Worm (Caenorhabditis elegans) whole organism, L2 larva: ENCODE measurements around the gene ptp-2.

ENCODE experiments used
- C34F6.9 ChIP-seq: fragments of 150-350 bp; optimal IDR thresholded peaks from 2 replicates; lab custom pipeline; 2014; ENCODE audit warnings: missing biosample characterization, missing genetic modification characterization
- Y55F3AM.14 ChIP-seq: fragments of 200-800 bp; sonication (Bioruptor generic); optimal IDR thresholded peaks from 2 replicates; lab custom pipeline; 2018; ENCODE audit warnings: mild to moderate bottlenecking, missing genetic modification characterization, missing compliant biosample characterization
- ZK546.5 ChIP-seq: sonication (generic microtip); optimal IDR thresholded peaks from 2 replicates; lab custom pipeline; 2017; ENCODE audit warnings: missing biosample characterization, missing genetic modification characterization
- alr-1 ChIP-seq: fragments of 150-350 bp; optimal IDR thresholded peaks from 2 replicates; lab custom pipeline; 2014; ENCODE audit warnings: missing biosample characterization, missing genetic modification characterization
- aly-2 ChIP-seq: fragments of 150-350 bp; optimal IDR thresholded peaks from 2 replicates; lab custom pipeline; 2014; ENCODE audit warnings: missing biosample characterization, missing genetic modification characterization
- ama-1 ChIP-seq: fragments of 150-350 bp; optimal IDR thresholded peaks from 2 replicates; lab custom pipeline; 2018; ENCODE audit warnings: inconsistent platforms
- ceh-82 ChIP-seq: fragments of 150-350 bp; optimal IDR thresholded peaks from 2 replicates; lab custom pipeline; 2014; ENCODE audit warnings: missing biosample characterization, missing genetic modification characterization
- crh-2 ChIP-seq: sonication (generic microtip); optimal IDR thresholded peaks from 2 replicates; lab custom pipeline; 2017; ENCODE audit warnings: missing biosample characterization, missing genetic modification characterization
- dmd-4 ChIP-seq: sonication (generic microtip); optimal IDR thresholded peaks from 2 replicates; lab custom pipeline; 2017; ENCODE audit warnings: missing biosample characterization, missing genetic modification characterization
- elt-1 ChIP-seq: fragments of 150-350 bp; optimal IDR thresholded peaks from 2 replicates; lab custom pipeline; 2014; ENCODE audit warnings: missing biosample characterization, missing genetic modification characterization
- fos-1 ChIP-seq: fragments of 150-350 bp; optimal IDR thresholded peaks from 2 replicates; lab custom pipeline; 2014; ENCODE audit warnings: missing biosample characterization, missing genetic modification characterization
- lin-39 ChIP-seq: fragments of 150-350 bp; optimal IDR thresholded peaks from 2 replicates; lab custom pipeline; 2014; ENCODE audit warnings: missing biosample characterization, missing genetic modification reagents, missing genetic modification characterization
- lsy-2 ChIP-seq, 2 experiments: fragments of 150-350 bp in 1 of 2; sonication (generic microtip) in 1 of 2; optimal IDR thresholded peaks; 2 replicates each; lab custom pipeline; 2014 to 2017; ENCODE audit warnings: missing biosample characterization in 2 of 2, missing genetic modification characterization in 2 of 2
- mdl-1 ChIP-seq, 2 experiments: fragments of 150-350 bp in 1 of 2; sonication (generic microtip) in 1 of 2; optimal IDR thresholded peaks; 2 replicates each; lab custom pipeline; 2017; ENCODE audit warnings: missing biosample characterization in 2 of 2, missing genetic modification characterization in 2 of 2
- nhr-10 ChIP-seq: sonication (generic microtip); optimal IDR thresholded peaks from 2 replicates; lab custom pipeline; 2017; ENCODE audit warnings: missing biosample characterization, missing genetic modification characterization
- nhr-11 ChIP-seq: fragments of 150-350 bp; optimal IDR thresholded peaks from 2 replicates; lab custom pipeline; 2014; ENCODE audit warnings: missing biosample characterization, missing genetic modification characterization
- nhr-12 ChIP-seq: fragments of 150-350 bp; optimal IDR thresholded peaks from 2 replicates; lab custom pipeline; 2014; ENCODE audit warnings: missing biosample characterization, missing genetic modification characterization
- nhr-129 ChIP-seq: fragments of 150-350 bp; optimal IDR thresholded peaks from 2 replicates; lab custom pipeline; 2014; ENCODE audit warnings: missing biosample characterization, missing genetic modification characterization
- nhr-21 ChIP-seq: fragments of 150-350 bp; optimal IDR thresholded peaks from 2 replicates; lab custom pipeline; 2014; ENCODE audit warnings: missing biosample characterization, missing genetic modification characterization
- nhr-23 ChIP-seq: fragments of 150-350 bp; optimal IDR thresholded peaks from 2 replicates; lab custom pipeline; 2014; ENCODE audit warnings: missing biosample characterization, missing genetic modification reagents, missing genetic modification characterization
- nhr-25 ChIP-seq: fragments of 150-350 bp; sonication (generic microtip); optimal IDR thresholded peaks from 3 replicates; lab custom pipeline; 2014; ENCODE audit warnings: missing biosample characterization, missing genetic modification characterization
- nhr-6 ChIP-seq: fragments of 150-350 bp; optimal IDR thresholded peaks from 2 replicates; lab custom pipeline; 2014; ENCODE audit warnings: missing biosample characterization, missing genetic modification characterization
- nhr-77 ChIP-seq: fragments of 150-350 bp; optimal IDR thresholded peaks from 2 replicates; lab custom pipeline; 2014; ENCODE audit warnings: missing biosample characterization, missing genetic modification characterization
- peb-1 ChIP-seq: fragments of 150-350 bp; optimal IDR thresholded peaks from 2 replicates; lab custom pipeline; 2014; ENCODE audit warnings: missing biosample characterization, missing genetic modification characterization
- skn-1 ChIP-seq: sonication (generic microtip); optimal IDR thresholded peaks from 2 replicates; lab custom pipeline; 2017; ENCODE audit warnings: missing biosample characterization, missing genetic modification characterization
- sma-9 ChIP-seq, 2 experiments: fragments of 150-350 bp in 1 of 2; sonication (generic microtip) in 1 of 2; optimal IDR thresholded peaks; 2 replicates each; lab custom pipeline; 2014 to 2016; ENCODE audit warnings: missing genetic modification characterization in 2 of 2, mild to moderate bottlenecking in 1 of 2, missing biosample characterization in 1 of 2, missing compliant biosample characterization in 1 of 2, missing genetic modification reagents in 1 of 2, moderate library complexity in 1 of 2
- unc-55 ChIP-seq: fragments of 150-350 bp; sonication (generic microtip); optimal IDR thresholded peaks from 3 replicates; lab custom pipeline; 2014; ENCODE audit warnings: missing biosample characterization, missing genetic modification reagents, missing genetic modification characterization
- unc-62 ChIP-seq: fragments of 150-350 bp; optimal IDR thresholded peaks from 2 replicates; lab custom pipeline; 2014; ENCODE audit warnings: missing biosample characterization, missing genetic modification reagents, missing genetic modification characterization
- zag-1 ChIP-seq: fragments of 150-350 bp; optimal IDR thresholded peaks from 2 replicates; lab custom pipeline; 2014; ENCODE audit warnings: missing biosample characterization, missing genetic modification characterization
- ztf-1 ChIP-seq: fragments of 200-800 bp; sonication (Bioruptor generic); conservative IDR thresholded peaks from 2 replicates; pipeline ENCODE4 v1.3.6; 2022; ENCODE audit warnings: missing genetic modification characterization, missing compliant biosample characterization
- ztf-11 ChIP-seq: sonication (generic microtip); optimal IDR thresholded peaks from 2 replicates; lab custom pipeline; 2017; ENCODE audit warnings: missing biosample characterization, missing genetic modification characterization

ptp-2 gene

DNA sequence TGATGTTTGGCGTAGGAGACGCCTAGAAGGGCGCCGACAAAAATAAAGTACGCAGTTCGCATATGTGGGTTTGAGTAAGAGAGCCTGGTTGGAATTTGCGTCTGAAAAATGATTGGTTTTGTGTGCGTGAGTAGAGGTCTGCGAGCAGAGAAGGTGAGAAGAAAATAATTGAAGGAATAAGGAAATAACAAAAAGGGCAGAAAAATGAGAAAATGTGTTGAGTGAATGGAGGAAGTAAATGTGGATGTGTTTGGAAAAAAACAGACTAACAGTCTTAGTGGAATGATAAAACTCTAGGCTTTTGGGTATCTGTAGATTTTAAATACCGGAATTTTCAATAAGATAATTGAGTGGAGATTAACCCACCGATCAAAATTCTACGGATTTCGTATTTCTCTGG is 38.1 kb downstream of the ptp-2 start, which contains the start of gene casy-1:
Gene casy-1, minus strand, starts transcription at position 101 of the 400 bp plus-strand sequence.
- TF ChIP-seq unc-62 (GFP tag; lab: Kevin White, UChicago) (no peak), ztf-1 (GFP tag; lab: Robert Waterston, UW) (no peak), nhr-23 (tag; lab: Kevin White, UChicago) (no peak), nhr-25 (tag; lab: Kevin White, UChicago) (no peak), ceh-82 (tag; lab: Kevin White, UChicago) (no peak), lin-39 (no peak), nhr-6 (tag; lab: Kevin White, UChicago) (no peak), ama-1 (no peak), dmd-4 (tag; lab: Kevin White, UChicago) (no peak), sma-9 (GFP tag; optimal IDR thresholded peaks at IDR 0.05; lab: Kevin White, UChicago) (no peak), sma-9 (tag; optimal IDR thresholded peaks at IDR 0.05; lab: Kevin White, UChicago) (no peak), elt-1 (no peak)

- TF ChIP-seq C34F6.9 (tag; lab: Kevin White, UChicago) = peak; percentile 13
- TF ChIP-seq unc-62 (GFP tag; lab: Kevin White, UChicago) = no peak
These were observed 39.4 kb downstream of the ptp-2 start for ce11 chrII:5957803-5958367.

DNA sequence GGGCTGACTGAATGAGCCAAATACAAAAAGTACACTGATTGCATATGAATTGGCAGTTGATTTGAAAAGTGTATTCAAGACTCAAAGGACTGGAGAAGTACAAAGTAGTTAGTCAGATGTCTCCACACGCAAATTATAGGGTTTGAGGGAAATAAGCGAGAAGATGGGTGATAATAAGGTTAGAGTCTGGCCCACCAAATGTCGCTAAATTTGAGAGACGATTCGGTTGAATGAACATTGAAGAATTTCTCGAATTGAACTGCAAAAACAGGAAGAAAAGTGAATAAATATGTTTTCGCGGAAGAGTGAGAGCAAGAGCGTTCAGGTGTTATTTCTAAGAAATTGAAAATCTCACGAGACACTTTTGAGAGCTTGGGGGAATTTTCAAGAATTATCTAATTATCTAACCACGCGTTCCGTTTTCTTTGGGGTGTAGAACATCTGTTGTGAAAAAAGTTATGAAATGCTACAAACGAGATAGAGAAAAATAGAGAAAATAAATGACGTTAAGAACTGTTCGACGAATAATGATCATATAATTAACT is 41.2 kb downstream of the ptp-2 start:
- TF ChIP-seq lsy-2 (tag; optimal IDR thresholded peaks at IDR 0.05; lab: Kevin White, UChicago) = peak in 1 of 2 experiments; percentile 1
- peak; percentile 52 for TF ChIP-seq nhr-21
- no peak for TF ChIP-seq nhr-23 (tag; lab: Kevin White, UChicago)

DNA sequence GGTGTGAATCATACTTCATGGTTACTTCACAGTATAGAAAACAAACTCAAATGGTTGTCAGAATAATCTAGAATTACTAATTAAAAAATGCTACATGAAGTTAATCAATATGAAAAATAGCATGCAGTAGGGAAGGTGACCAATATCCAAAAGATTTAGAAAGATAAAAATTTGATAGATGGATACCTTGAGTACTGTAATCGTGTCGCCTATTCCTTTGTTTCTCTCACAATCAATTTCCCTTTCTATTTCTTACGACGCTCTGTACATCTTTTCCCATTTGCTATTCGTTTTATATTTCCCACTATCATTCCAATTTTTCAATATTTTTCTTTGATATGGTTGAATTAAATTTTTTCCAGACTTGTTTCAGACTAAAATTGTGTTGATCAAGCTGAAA is 42.9 kb downstream of the ptp-2 start, which contains the start of gene B0034.7:
Gene B0034.7, plus strand, starts transcription at position 301 of the 400 bp plus-strand sequence.
- TF ChIP-seq aly-2 (tag; lab: Kevin White, UChicago) (no peak), lin-39 (no peak), nhr-25 (tag; lab: Kevin White, UChicago) (no peak), C34F6.9 (tag; lab: Kevin White, UChicago) (no peak), nhr-12 (tag; lab: Kevin White, UChicago) (no peak), nhr-77 (tag; lab: Kevin White, UChicago) (no peak), unc-55 (GFP tag; lab: Kevin White, UChicago) (no peak), fos-1 (tag; lab: Kevin White, UChicago) (no peak), alr-1 (tag; lab: Kevin White, UChicago) (no peak), nhr-21 (no peak)

DNA sequence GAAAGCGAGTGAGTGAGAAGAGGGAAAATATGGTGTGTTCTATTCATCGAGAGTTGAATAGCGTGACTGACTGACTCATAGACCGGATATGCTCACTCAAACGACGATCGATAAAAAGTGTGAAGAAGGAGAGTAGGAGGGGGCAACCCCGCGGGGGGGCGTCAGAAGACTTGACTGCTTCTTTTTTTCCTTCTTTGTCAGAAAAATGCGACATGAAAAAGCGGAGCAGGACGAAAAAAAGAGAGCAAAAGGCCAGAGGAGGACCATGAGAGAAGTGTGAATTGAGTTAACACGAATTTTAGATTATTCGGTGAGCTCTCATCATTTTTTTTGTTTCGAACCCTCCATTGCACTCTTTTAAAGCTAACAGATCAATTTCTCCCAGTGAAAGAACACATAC is 43.9 kb downstream of the ptp-2 start:
- TF ChIP-seq Y55F3AM.14 (GFP tag; lab: Kevin White, UChicago) = no peak
- no peak for TF ChIP-seq ZK546.5 (tag; lab: Kevin White, UChicago)
- peak; percentile 23 for TF ChIP-seq zag-1 (tag; lab: Kevin White, UChicago)
- TF ChIP-seq nhr-77 (tag; lab: Kevin White, UChicago) = no peak
- TF ChIP-seq elt-1 = no peak
- no peak for TF ChIP-seq nhr-6 (tag; lab: Kevin White, UChicago)
- TF ChIP-seq ama-1 = no peak
- TF ChIP-seq skn-1 (tag; lab: Kevin White, UChicago) = no peak
- TF ChIP-seq ztf-1 (GFP tag; lab: Robert Waterston, UW) = no peak
- peak in 1 of 2 experiments; percentile 6 for TF ChIP-seq lsy-2 (tag; optimal IDR thresholded peaks at IDR 0.05; lab: Kevin White, UChicago)
- TF ChIP-seq crh-2 = no peak
- no peak for TF ChIP-seq ztf-11 (tag; lab: Kevin White, UChicago)
- TF ChIP-seq mdl-1 (tag; optimal IDR thresholded peaks at IDR 0.05; lab: Kevin White, UChicago) = no peak
- no peak for TF ChIP-seq unc-55 (GFP tag; lab: Kevin White, UChicago)
- TF ChIP-seq peb-1 = no peak
- TF ChIP-seq nhr-25 (tag; lab: Kevin White, UChicago) = no peak
- TF ChIP-seq sma-9 (GFP tag; optimal IDR thresholded peaks at IDR 0.05; lab: Kevin White, UChicago) = peak; percentile 34
- TF ChIP-seq sma-9 (tag; optimal IDR thresholded peaks at IDR 0.05; lab: Kevin White, UChicago) = no peak
- TF ChIP-seq, all 48 proteins: peak for 3

DNA sequence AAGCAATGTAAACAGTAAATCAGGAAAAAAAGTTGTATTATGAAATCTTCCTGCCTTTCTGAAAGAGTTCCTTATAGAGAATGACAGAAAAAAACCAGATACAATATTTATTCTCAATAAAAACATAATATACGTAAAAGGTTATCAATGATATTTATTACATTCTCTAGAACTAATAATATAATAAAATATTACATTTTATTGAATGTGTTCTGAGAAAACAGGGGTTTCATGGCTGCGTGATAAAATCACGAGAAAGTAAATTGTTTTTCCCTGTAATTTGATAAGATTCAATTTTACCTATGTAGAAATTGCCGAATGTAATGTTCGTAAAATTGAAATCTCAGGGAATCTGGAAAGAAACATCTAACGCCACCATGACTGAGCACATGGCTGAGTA is 46.5 kb downstream of the ptp-2 start:
- TF ChIP-seq nhr-10 (tag; lab: Kevin White, UChicago) (no peak), lsy-2 (tag; optimal IDR thresholded peaks at IDR 0.05; lab: Kevin White, UChicago) (no peak), nhr-21 (peak; percentile 16), dmd-4 (tag; lab: Kevin White, UChicago) (peak; percentile 54), unc-55 (GFP tag; lab: Kevin White, UChicago) (no peak), nhr-129 (tag; lab: Kevin White, UChicago) (no peak), nhr-11 (tag; lab: Kevin White, UChicago) (no peak), alr-1 (tag; lab: Kevin White, UChicago) (no peak)
